Worm (Caenorhabditis elegans) whole organism, young adult: Measurements from ENCODE around the gene F48B9.3.

Experiments used
- Y53F4B.3 ChIP-seq: fragments of 200-800 bp; sonication (Bioruptor generic); IDR thresholded peaks from 2 replicates; pipeline ENCODE4 v1.3.6; 2022; ENCODE audit warnings: missing genetic modification reagents, missing genetic modification characterization, missing compliant biosample characterization
- Y95B8A.8 ChIP-seq: fragments of 200-800 bp; sonication (Bioruptor generic); IDR thresholded peaks from 2 replicates; pipeline ENCODE4 v1.3.6; 2022; ENCODE audit warnings: missing genetic modification reagents, missing genetic modification characterization, missing compliant biosample characterization
- athp-1 ChIP-seq: sonication (generic microtip); optimal IDR thresholded peaks from 2 replicates; lab custom pipeline; 2017; ENCODE audit warnings: mild to moderate bottlenecking, missing genetic modification characterization, missing compliant biosample characterization
- ceh-79 ChIP-seq: sonication (generic microtip); optimal IDR thresholded peaks from 2 replicates; lab custom pipeline; 2017; ENCODE audit warnings: mild to moderate bottlenecking, missing genetic modification characterization, missing compliant biosample characterization
- egl-18 ChIP-seq: fragments of 200-800 bp; sonication (Bioruptor generic); IDR thresholded peaks from 2 replicates; pipeline ENCODE4 v1.3.6; 2022; ENCODE audit warnings: missing genetic modification reagents, missing genetic modification characterization, missing compliant biosample characterization
- ets-4 ChIP-seq: fragments of 200-800 bp; sonication (Bioruptor generic); optimal IDR thresholded peaks from 2 replicates; lab custom pipeline; 2018; ENCODE audit warnings: mild to moderate bottlenecking, missing genetic modification characterization, missing compliant biosample characterization
- lin-54 ChIP-seq: fragments of 200-800 bp; sonication (Bioruptor generic); optimal IDR thresholded peaks from 2 replicates; lab custom pipeline; 2018; ENCODE audit warnings: mild to moderate bottlenecking, missing genetic modification characterization, missing compliant biosample characterization
- nhr-90 ChIP-seq: sonication (generic microtip); optimal IDR thresholded peaks from 2 replicates; lab custom pipeline; 2016; ENCODE audit warnings: missing genotype, mild to moderate bottlenecking, missing genetic modification characterization, missing compliant biosample characterization
- unc-130 ChIP-seq: sonication (generic microtip); optimal IDR thresholded peaks from 2 replicates; lab custom pipeline; 2016; ENCODE audit warnings: missing genetic modification reagents, missing genetic modification characterization, missing compliant biosample characterization
- ztf-28 ChIP-seq: fragments of 200-800 bp; sonication (Bioruptor generic); IDR thresholded peaks from 2 replicates; pipeline ENCODE4 v1.3.6; 2022; ENCODE audit warnings: missing genetic modification reagents, missing genetic modification characterization, missing compliant biosample characterization

DNA sequence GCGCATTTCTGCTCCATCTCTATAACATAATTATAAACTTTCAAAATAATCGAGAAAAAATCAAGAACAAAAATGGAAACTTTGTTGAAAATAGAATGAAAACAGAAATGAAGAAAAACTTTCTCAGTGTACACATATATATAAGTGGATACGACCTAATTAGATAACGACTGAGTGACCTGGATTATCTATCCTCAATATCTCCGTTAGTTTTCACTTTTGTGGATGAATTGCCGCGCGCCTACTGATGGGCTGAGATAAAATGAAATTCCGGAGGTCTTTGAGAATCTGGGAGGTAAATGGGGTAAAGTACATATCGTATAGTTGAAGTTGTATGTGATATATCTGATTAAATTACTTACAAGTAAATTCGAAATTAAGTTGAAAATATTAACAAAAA lies 19.2 kb upstream of the F48B9.3 start, which contains the start of gene dpy-3:
- TF ChIP-seq lin-54 (GFP tag; lab: Kevin White, UChicago) (no peak), ets-4 (no peak), ztf-28 (no peak), unc-130 (GFP tag; lab: Kevin White, UChicago) (no peak), Y95B8A.8 (GFP tag; lab: Robert Waterston, UW) (no peak), egl-18 (no peak), athp-1 (no peak), Y53F4B.3 (GFP tag; lab: Robert Waterston, UW) (no peak), nhr-90 (tag; lab: Kevin White, UChicago) (no peak), ceh-79 (no peak)
